Fruit fly (Drosophila melanogaster) whole organism, pupa: ENCODE data around the gene CG15021.

Experiments
- CG12605 ChIP-seq: fragments of 200-800 bp; sonication (Bioruptor generic); IDR thresholded peaks from 2 replicates; pipeline ENCODE4 v1.3.6; 2022; ENCODE audit warnings: missing biosample characterization, missing genetic modification characterization
- CG14655 ChIP-seq: fragments of 200-800 bp; sonication (Bioruptor generic); optimal IDR thresholded peaks from 3 replicates; lab custom pipeline; 2017; ENCODE audit warnings: mild to moderate bottlenecking, missing biosample characterization, missing genetic modification reagents, missing genetic modification characterization
- CG32121 ChIP-seq: fragments of 200-800 bp; sonication (Bioruptor generic); IDR thresholded peaks from 2 replicates; pipeline ENCODE4 v1.3.6; 2022; ENCODE audit warnings: missing biosample characterization, missing genetic modification characterization
- CG4496 ChIP-seq: fragments of 200-800 bp; sonication (Bioruptor generic); IDR thresholded peaks from 3 replicates; pipeline ENCODE4 v1.3.6; 2022; ENCODE audit warnings: missing biosample characterization, missing genetic modification characterization
- CG8159 ChIP-seq: fragments of 200-800 bp; sonication (Bioruptor generic); optimal IDR thresholded peaks from 3 replicates; lab custom pipeline; 2018; ENCODE audit warnings: missing biosample characterization, mild to moderate bottlenecking, missing genetic modification characterization, moderate library complexity
- D1 ChIP-seq: fragments of 200-800 bp; sonication (Bioruptor generic); optimal IDR thresholded peaks from 2 replicates; lab custom pipeline; 2018; ENCODE audit warnings: missing biosample characterization, mild to moderate bottlenecking, missing genetic modification characterization, moderate library complexity
- Ets98B ChIP-seq: fragments of 200-800 bp; sonication (Bioruptor generic); IDR thresholded peaks from 2 replicates; pipeline ENCODE4 v1.3.6; 2022; ENCODE audit warnings: missing biosample characterization, missing genetic modification characterization
- Pif1A ChIP-seq: fragments of 200-800 bp; sonication (Bioruptor generic); optimal IDR thresholded peaks from 3 replicates; lab custom pipeline; 2016; ENCODE audit warnings: missing biosample characterization, missing genetic modification characterization
- Snoo ChIP-seq: fragments of 200-800 bp; sonication (Bioruptor generic); optimal IDR thresholded peaks from 3 replicates; lab custom pipeline; 2017; ENCODE audit warnings: missing biosample characterization, mild to moderate bottlenecking, missing genetic modification characterization, inconsistent platforms
- fd96Ca ChIP-seq: fragments of 200-800 bp; sonication (Bioruptor generic); IDR thresholded peaks from 3 replicates; pipeline ENCODE4 v1.3.6; 2022; ENCODE audit warnings: missing biosample characterization, missing genetic modification characterization
- gl ChIP-seq: fragments of 200-800 bp; sonication (Bioruptor generic); optimal IDR thresholded peaks from 2 replicates; lab custom pipeline; 2018; ENCODE audit warnings: missing biosample characterization, mild to moderate bottlenecking, missing genetic modification characterization

DNA sequence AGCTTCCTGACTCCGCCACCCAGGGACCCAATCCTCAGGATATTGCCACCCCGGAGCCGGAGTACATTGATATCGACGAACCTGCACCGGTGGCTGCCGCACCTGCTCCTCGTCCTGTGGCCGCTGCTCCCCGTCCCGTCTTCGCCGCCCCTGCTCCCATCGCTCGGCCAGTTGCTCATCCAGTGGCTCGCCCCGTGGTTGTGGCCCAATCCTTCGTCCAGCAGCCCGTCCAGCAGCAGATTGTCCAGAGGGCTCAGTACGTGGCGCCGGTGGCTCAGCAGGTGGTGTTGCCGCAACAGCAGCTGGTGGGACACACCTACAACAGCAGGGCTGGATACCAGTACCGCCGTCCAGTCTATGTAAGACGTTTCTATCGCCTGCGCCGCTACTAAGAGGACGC lies 10.7 kb downstream of the CG15021 start:
- TF ChIP-seq Pif1A (GFP tag; lab: Kevin White, UChicago), result no peak
- no peak for TF ChIP-seq Ets98B (GFP tag; lab: Robert Waterston, UW)
- TF ChIP-seq D1 (tag; lab: Kevin White, UChicago), result no peak
- TF ChIP-seq CG12605, result no peak
- no peak for TF ChIP-seq fd96Ca (GFP tag; lab: Robert Waterston, UW)
- no peak for TF ChIP-seq CG4496 (GFP tag; lab: Robert Waterston, UW)
- TF ChIP-seq CG14655 (GFP tag; lab: Kevin White, UChicago), result no peak
- TF ChIP-seq CG32121 (GFP tag; lab: Robert Waterston, UW), result no peak
- no peak for TF ChIP-seq CG8159 (tag; lab: Kevin White, UChicago)
- no peak for TF ChIP-seq gl
- no peak for TF ChIP-seq Snoo (tag; lab: Kevin White, UChicago)
